Worm (Caenorhabditis elegans) whole organism, L4 larva: ENCODE data around the gene srj-25.
A peak's percentile ranks its signal among the peaks of the same experiment; 100 is the strongest.

ENCODE experiments used
- D1046.2 ChIP-seq: fragments of 200-800 bp; sonication (Bioruptor generic); IDR thresholded peaks from 2 replicates; pipeline ENCODE4 v1.3.6; 2022; ENCODE audit warnings: missing genetic modification characterization, missing compliant biosample characterization
- F26F4.8 ChIP-seq: fragments of 200-800 bp; sonication (Bioruptor generic); conservative IDR thresholded peaks from 2 replicates; pipeline ENCODE4 v1.3.6; 2022; ENCODE audit warnings: missing genetic modification characterization, missing compliant biosample characterization
- F49E8.2 ChIP-seq: sonication (generic microtip); optimal IDR thresholded peaks from 2 replicates; lab custom pipeline; 2016; ENCODE audit warnings: missing compliant biosample characterization, mild to moderate bottlenecking, missing genetic modification characterization, borderline replicate concordance
- R02D3.7 ChIP-seq: fragments of 150-350 bp; sonication (generic microtip); optimal IDR thresholded peaks from 3 replicates; lab custom pipeline; 2014; ENCODE audit warnings: missing biosample characterization, missing genetic modification characterization
- Y105C5A.15 ChIP-seq: fragments of 200-800 bp; sonication (Bioruptor generic); IDR thresholded peaks from 2 replicates; pipeline ENCODE4 v1.3.6; 2022; ENCODE audit warnings: missing genetic modification characterization, missing compliant biosample characterization
- Y48G9A.11 ChIP-seq: fragments of 200-800 bp; sonication (Bioruptor generic); IDR thresholded peaks from 2 replicates; pipeline ENCODE4 v1.3.6; 2022; ENCODE audit warnings: missing genetic modification reagents, missing genetic modification characterization, missing compliant biosample characterization
- ZK337.2 ChIP-seq: fragments of 200-800 bp; sonication (Bioruptor generic); IDR thresholded peaks from 2 replicates; pipeline ENCODE4 v1.3.6; 2022; ENCODE audit warnings: missing genetic modification reagents, missing genetic modification characterization, missing compliant biosample characterization
- aha-1 ChIP-seq: fragments of 150-350 bp; peaks from one replicate; lab custom pipeline; 2014; ENCODE audit warnings: missing biosample characterization, missing genetic modification characterization
- attf-4 ChIP-seq: sonication (generic microtip); optimal IDR thresholded peaks from 3 replicates; lab custom pipeline; 2017; ENCODE audit warnings: missing biosample characterization, missing genetic modification characterization
- ceh-20 ChIP-seq: fragments of 200-800 bp; sonication (Bioruptor generic); IDR thresholded peaks from 2 replicates; pipeline ENCODE4 v1.3.6; 2022; ENCODE audit warnings: missing genetic modification reagents, missing genetic modification characterization, missing compliant biosample characterization
- ceh-44 ChIP-seq: fragments of 200-800 bp; sonication (Bioruptor generic); IDR thresholded peaks from 2 replicates; pipeline ENCODE4 v1.3.6; 2022; ENCODE audit warnings: missing genetic modification reagents, missing genetic modification characterization, missing compliant biosample characterization
- cey-2 ChIP-seq: sonication (generic microtip); optimal IDR thresholded peaks from 3 replicates; lab custom pipeline; 2017; ENCODE audit warnings: missing genetic modification characterization, mild to moderate bottlenecking, missing compliant biosample characterization, antibody characterized with exemption, borderline replicate concordance; ENCODE audit not compliant: insufficient read depth
- ctbp-1 ChIP-seq: fragments of 200-800 bp; sonication (Bioruptor generic); IDR thresholded peaks from 2 replicates; pipeline ENCODE4 v1.3.6; 2022; ENCODE audit warnings: missing genetic modification reagents, missing genetic modification characterization, missing compliant biosample characterization
- daf-8 ChIP-seq: fragments of 200-800 bp; sonication (Bioruptor generic); IDR thresholded peaks from 2 replicates; pipeline ENCODE4 v1.3.6; 2022; ENCODE audit warnings: missing genetic modification characterization, missing compliant biosample characterization
- dmd-8 ChIP-seq: fragments of 200-800 bp; sonication (Bioruptor generic); IDR thresholded peaks from 2 replicates; pipeline ENCODE4 v1.3.6; 2022; ENCODE audit warnings: missing genetic modification characterization, missing compliant biosample characterization
- dmd-9 ChIP-seq: fragments of 200-800 bp; sonication (Bioruptor generic); IDR thresholded peaks from 2 replicates; pipeline ENCODE4 v1.3.6; 2022; ENCODE audit warnings: missing genetic modification reagents, missing genetic modification characterization, missing compliant biosample characterization
- dpl-1 ChIP-seq: fragments of 150-350 bp; optimal IDR thresholded peaks from 2 replicates; lab custom pipeline; 2014; ENCODE audit warnings: missing biosample characterization, missing genetic modification reagents, missing genetic modification characterization
- egl-43 ChIP-seq: fragments of 200-800 bp; sonication (Bioruptor generic); IDR thresholded peaks from 2 replicates; pipeline ENCODE4 v1.3.6; 2022; ENCODE audit warnings: missing genetic modification reagents, missing genetic modification characterization, missing compliant biosample characterization
- hif-1 ChIP-seq, 2 experiments: sonication (generic microtip); optimal IDR thresholded peaks; 2 replicates each; lab custom pipeline; 2016 to 2017; ENCODE audit warnings: missing compliant biosample characterization in 2 of 2, missing genetic modification characterization in 2 of 2, missing genetic modification reagents in 2 of 2, missing genotype in 2 of 2, mild to moderate bottlenecking in 1 of 2
- hlh-11 ChIP-seq: fragments of 200-800 bp; sonication (Bioruptor generic); optimal IDR thresholded peaks from 2 replicates; lab custom pipeline; 2018; ENCODE audit warnings: mild to moderate bottlenecking, missing genetic modification characterization, missing compliant biosample characterization
- jun-1 ChIP-seq: fragments of 150-350 bp; optimal IDR thresholded peaks from 2 replicates; lab custom pipeline; 2014; ENCODE audit warnings: missing biosample characterization, missing genetic modification reagents, missing genetic modification characterization
- lin-1 ChIP-seq: fragments of 200-800 bp; sonication (Bioruptor generic); IDR thresholded peaks from 2 replicates; pipeline ENCODE4 v1.3.6; 2022; ENCODE audit warnings: missing genetic modification reagents, missing genetic modification characterization, missing compliant biosample characterization
- lin-15B ChIP-seq: fragments of 150-350 bp; sonication (generic microtip); optimal IDR thresholded peaks from 3 replicates; lab custom pipeline; 2014; ENCODE audit warnings: missing biosample characterization, missing genetic modification characterization
- lin-38 ChIP-seq: fragments of 200-800 bp; sonication (Bioruptor generic); IDR thresholded peaks from 2 replicates; pipeline ENCODE4 v1.3.6; 2022; ENCODE audit warnings: missing genetic modification reagents, missing genetic modification characterization, missing compliant biosample characterization
- lir-3 ChIP-seq: sonication (generic microtip); optimal IDR thresholded peaks from 2 replicates; lab custom pipeline; 2016; ENCODE audit warnings: mild to moderate bottlenecking, missing genetic modification characterization, missing compliant biosample characterization
- madf-9 ChIP-seq: fragments of 200-800 bp; sonication (Bioruptor generic); conservative IDR thresholded peaks from 2 replicates; pipeline ENCODE4 v1.3.6; 2022; ENCODE audit warnings: missing genetic modification reagents, missing genetic modification characterization, missing compliant biosample characterization
- mdl-1 ChIP-seq, 2 experiments: fragments of 150-350 bp in 1 of 2; sonication (generic microtip) in 1 of 2; optimal IDR thresholded peaks; 2 replicates each; lab custom pipeline; 2014 to 2017; ENCODE audit warnings: missing biosample characterization in 2 of 2, missing genetic modification characterization in 2 of 2
- mep-1 ChIP-seq: fragments of 150-350 bp; sonication (generic microtip); optimal IDR thresholded peaks from 3 replicates; lab custom pipeline; 2014; ENCODE audit warnings: missing biosample characterization, missing genetic modification characterization
- mxl-2 ChIP-seq: fragments of 200-800 bp; sonication (Bioruptor generic); conservative IDR thresholded peaks from 2 replicates; pipeline ENCODE4 v1.3.6; 2022; ENCODE audit warnings: missing genetic modification reagents, missing genetic modification characterization, missing compliant biosample characterization
- mxl-3 ChIP-seq: fragments of 200-800 bp; sonication (Bioruptor generic); optimal IDR thresholded peaks from 2 replicates; lab custom pipeline; 2018; ENCODE audit warnings: mild to moderate bottlenecking, missing genetic modification characterization, missing compliant biosample characterization
- nhr-102 ChIP-seq: sonication (generic microtip); optimal IDR thresholded peaks from 2 replicates; lab custom pipeline; 2016; ENCODE audit warnings: mild to moderate bottlenecking, missing genetic modification characterization, moderate library complexity, missing compliant biosample characterization
- nhr-111 ChIP-seq: fragments of 200-800 bp; sonication (Bioruptor generic); optimal IDR thresholded peaks from 2 replicates; lab custom pipeline; 2018; ENCODE audit warnings: mild to moderate bottlenecking, missing genetic modification characterization, missing compliant biosample characterization
- nhr-237 ChIP-seq: sonication (generic microtip); optimal IDR thresholded peaks from 2 replicates; lab custom pipeline; 2017; ENCODE audit warnings: missing biosample characterization, missing genetic modification characterization
- nhr-28 ChIP-seq: fragments of 150-350 bp; optimal IDR thresholded peaks from 2 replicates; lab custom pipeline; 2014; ENCODE audit warnings: missing biosample characterization, missing genetic modification characterization
- nhr-42 ChIP-seq: fragments of 200-800 bp; sonication (Bioruptor generic); IDR thresholded peaks from 2 replicates; pipeline ENCODE4 v1.3.6; 2022; ENCODE audit warnings: missing genetic modification characterization, missing compliant biosample characterization
- nhr-48 ChIP-seq: sonication (generic microtip); optimal IDR thresholded peaks from 2 replicates; lab custom pipeline; 2016; ENCODE audit warnings: mild to moderate bottlenecking, missing genetic modification characterization, missing compliant biosample characterization
- nhr-77 ChIP-seq: fragments of 150-350 bp; optimal IDR thresholded peaks from 2 replicates; lab custom pipeline; 2014; ENCODE audit warnings: missing biosample characterization, missing genetic modification characterization
- pha-4 ChIP-seq, 2 experiments: fragments of 150-350 bp in 1 of 2; fragments of 200-800 bp in 1 of 2; sonication (Bioruptor generic) in 1 of 2; IDR thresholded peaks in 1 of 2; optimal IDR thresholded peaks in 1 of 2; 2 replicates each; pipeline versions ENCODE4 v1.3.6 to Lab custom; 2014 to 2022; ENCODE audit warnings: missing genetic modification characterization in 2 of 2, missing genetic modification reagents in 2 of 2, missing biosample characterization in 1 of 2, missing compliant biosample characterization in 1 of 2
- php-3 ChIP-seq: fragments of 200-800 bp; sonication (Bioruptor generic); IDR thresholded peaks from 2 replicates; pipeline ENCODE4 v1.3.6; 2022; ENCODE audit warnings: missing genetic modification reagents, missing genetic modification characterization, missing compliant biosample characterization
- saeg-2 ChIP-seq: fragments of 200-800 bp; sonication (Bioruptor generic); IDR thresholded peaks from 2 replicates; pipeline ENCODE4 v1.3.6; 2022; ENCODE audit warnings: missing genetic modification reagents, missing genetic modification characterization, missing compliant biosample characterization
- tra-1 ChIP-seq: fragments of 200-800 bp; sonication (Bioruptor generic); IDR thresholded peaks from 2 replicates; pipeline ENCODE4 v1.3.6; 2022; ENCODE audit warnings: missing genetic modification reagents, missing genetic modification characterization, missing compliant biosample characterization
- unc-130 ChIP-seq: sonication (generic microtip); optimal IDR thresholded peaks from 2 replicates; lab custom pipeline; 2016; ENCODE audit warnings: missing genetic modification reagents, missing genetic modification characterization, missing compliant biosample characterization
- unc-39 ChIP-seq: sonication (generic microtip); optimal IDR thresholded peaks from 2 replicates; lab custom pipeline; 2017; ENCODE audit warnings: missing biosample characterization, missing genetic modification characterization
- zip-11 ChIP-seq: fragments of 200-800 bp; sonication (Bioruptor generic); IDR thresholded peaks from 2 replicates; pipeline ENCODE4 v1.3.6; 2022; ENCODE audit warnings: missing genetic modification characterization, missing compliant biosample characterization
- ztf-11 ChIP-seq: fragments of 150-350 bp; optimal IDR thresholded peaks from 2 replicates; lab custom pipeline; 2014; ENCODE audit warnings: missing biosample characterization, missing genetic modification characterization
- ztf-7 ChIP-seq: fragments of 150-350 bp; optimal IDR thresholded peaks from 2 replicates; lab custom pipeline; 2014; ENCODE audit warnings: missing biosample characterization, missing genetic modification characterization

The srj-25 gene

ce11 chrV:730216-730615, 5.9 kb downstream of the srj-25 start (continued):
- peak; percentile 78 for TF ChIP-seq mep-1 (tag; lab: Kevin White, UChicago)
- TF ChIP-seq R02D3.7 (tag; lab: Kevin White, UChicago), result no peak
- no peak for TF ChIP-seq mxl-2 (GFP tag; lab: Robert Waterston, UW)
- TF ChIP-seq cey-2 (tag; lab: Kevin White, UChicago), result peak; percentile 38
- TF ChIP-seq aha-1 (tag; lab: Kevin White, UChicago), result peak; percentile 47
- TF ChIP-seq ceh-44 (GFP tag; lab: Robert Waterston, UW), result no peak
- TF ChIP-seq ctbp-1, result 0 out of 2 replicates have a peak, but pooled peaks have one; percentile 25
- TF ChIP-seq nhr-42, result 0 out of 2 replicates have a peak, but pooled peaks have one; percentile 4
- TF ChIP-seq D1046.2, result no peak
- no peak for TF ChIP-seq dmd-9 (GFP tag; lab: Robert Waterston, UW)
- 0 out of 2 replicates have a peak, but pooled peaks have one; percentile 31 for TF ChIP-seq lin-1 (GFP tag; lab: Robert Waterston, UW)
- peak; percentile 93 for TF ChIP-seq php-3 (GFP tag; lab: Robert Waterston, UW)
- peak; percentile 72 for TF ChIP-seq mxl-3 (GFP tag; lab: Kevin White, UChicago)
- peak; percentile 19 for TF ChIP-seq nhr-28 (tag; lab: Kevin White, UChicago)
- no peak for TF ChIP-seq Y48G9A.11 (GFP tag; lab: Robert Waterston, UW)
- peak; percentile 73 for TF ChIP-seq nhr-102 (tag; lab: Kevin White, UChicago)

- TF ChIP-seq mdl-1 (tag; optimal IDR thresholded peaks at IDR 0.05; lab: Kevin White, UChicago) (peak; percentile 26 to 81), dpl-1 (GFP tag; lab: Kevin White, UChicago) (no peak), php-3 (GFP tag; lab: Robert Waterston, UW) (no peak), ctbp-1 (0 out of 2 replicates have a peak, but pooled peaks have one; percentile 5), pha-4 (GFP tag; IDR thresholded peaks at IDR 0.05; lab: Robert Waterston, UW) (0 out of 2 replicates have a peak, but pooled peaks have one; percentile 14), pha-4 (tag; optimal IDR thresholded peaks at IDR 0.05; lab: Kevin White, UChicago) (no peak), ceh-20 (GFP tag; lab: Robert Waterston, UW) (no peak; the same call in 1 of the 2 replicates), F49E8.2 (tag; lab: Kevin White, UChicago) (no peak), D1046.2 (no peak), saeg-2 (GFP tag; lab: Robert Waterston, UW) (no peak), ztf-11 (no peak), hlh-11 (tag; lab: Kevin White, UChicago) (peak; percentile 94), nhr-77 (tag; lab: Kevin White, UChicago) (peak; percentile 64), zip-11 (GFP tag; lab: Robert Waterston, UW) (no peak), lin-38 (GFP tag; lab: Robert Waterston, UW) (peak; percentile 13; the same call in 1 of the 2 replicates), F26F4.8 (GFP tag; lab: Robert Waterston, UW) (no peak), daf-8 (GFP tag; lab: Robert Waterston, UW) (no peak), nhr-111 (peak; percentile 47), tra-1 (no peak), ztf-7 (tag; lab: Kevin White, UChicago) (no peak), ceh-44 (GFP tag; lab: Robert Waterston, UW) (no peak), ZK337.2 (no peak), jun-1 (tag; lab: Kevin White, UChicago) (no peak), nhr-102 (tag; lab: Kevin White, UChicago) (peak; percentile 18), egl-43 (0 out of 2 replicates have a peak, but pooled peaks have one; percentile 4), hif-1 (tag; optimal IDR thresholded peaks at IDR 0.05; lab: Kevin White, UChicago) (no peak), unc-130 (no peak), mep-1 (tag; lab: Kevin White, UChicago) (peak; percentile 61), nhr-237 (no peak), dmd-8 (GFP tag; lab: Robert Waterston, UW) (no peak), Y105C5A.15 (GFP tag; lab: Robert Waterston, UW) (0 out of 2 replicates have a peak, but pooled peaks have one; percentile 28), lir-3 (tag; lab: Kevin White, UChicago) (no peak), madf-9 (GFP tag; lab: Robert Waterston, UW) (no peak), unc-39 (tag; lab: Kevin White, UChicago) (no peak), nhr-48 (tag; lab: Kevin White, UChicago) (peak; percentile 64), lin-15B (no peak), attf-4 (tag; lab: Kevin White, UChicago) (no peak)
Observed at ce11 chrV:728822-729493, 7.1 kb downstream of the srj-25 start.
